Worm (Caenorhabditis elegans) whole organism, mixed stage, embryonic: Measurements from ENCODE around the gene thoc-1.

Experiments used
- blmp-1 ChIP-seq: fragments of 150-350 bp; optimal IDR thresholded peaks from 2 replicates; lab custom pipeline; 2014; ENCODE audit warnings: missing biosample characterization, missing genetic modification characterization
- elt-1 ChIP-seq: sonication (generic microtip); optimal IDR thresholded peaks from 2 replicates; lab custom pipeline; 2017; ENCODE audit warnings: missing genetic modification characterization, mild to moderate bottlenecking, missing compliant biosample characterization, antibody characterized with exemption, moderate library complexity, borderline replicate concordance; ENCODE audit not compliant: insufficient read depth
- lsy-2 ChIP-seq: fragments of 150-350 bp; optimal IDR thresholded peaks from 2 replicates; lab custom pipeline; 2014; ENCODE audit warnings: missing biosample characterization, missing genetic modification characterization
- mep-1 ChIP-seq: fragments of 150-350 bp; optimal IDR thresholded peaks from 2 replicates; lab custom pipeline; 2017; ENCODE audit warnings: missing biosample characterization, missing genetic modification reagents, missing genetic modification characterization, inconsistent platforms
- nhr-12 ChIP-seq: fragments of 150-350 bp; optimal IDR thresholded peaks from 2 replicates; lab custom pipeline; 2014; ENCODE audit warnings: missing biosample characterization, missing genetic modification characterization
- sptf-1 ChIP-seq: sonication (generic microtip); optimal IDR thresholded peaks from 2 replicates; lab custom pipeline; 2017; ENCODE audit warnings: mild to moderate bottlenecking, missing genetic modification characterization, moderate library complexity, missing compliant biosample characterization
- unc-62 ChIP-seq: fragments of 150-350 bp; optimal IDR thresholded peaks from 2 replicates; lab custom pipeline; 2014; ENCODE audit warnings: missing biosample characterization, missing genetic modification reagents, missing genetic modification characterization

DNA sequence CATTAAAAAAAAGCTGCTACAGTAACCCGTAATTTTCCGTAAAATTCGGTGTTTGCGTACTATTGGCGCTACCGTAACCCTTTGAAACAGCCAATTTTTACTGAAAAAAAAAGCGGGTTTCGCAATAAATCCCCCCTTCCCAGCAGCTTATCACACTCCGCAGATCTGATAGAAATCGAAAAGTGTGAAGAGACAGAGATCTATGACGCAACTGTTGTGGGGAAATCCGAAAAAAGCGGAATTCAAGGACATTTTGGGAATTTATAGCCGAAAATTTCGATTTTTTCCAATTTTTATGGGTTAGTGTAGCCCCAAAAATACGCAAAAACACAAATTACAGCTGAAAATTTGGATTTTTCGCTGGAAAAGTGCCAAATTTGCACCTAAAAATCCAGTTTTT, 20.0 kb downstream of the thoc-1 start:
- TF ChIP-seq blmp-1 (tag; lab: Kevin White, UChicago) (no peak), unc-62 (no peak), lsy-2 (tag; lab: Kevin White, UChicago) (no peak), elt-1 (tag; lab: Kevin White, UChicago) (peak; percentile 80), sptf-1 (tag; lab: Kevin White, UChicago) (no peak), nhr-12 (tag; lab: Kevin White, UChicago) (no peak), mep-1 (tag; lab: Kevin White, UChicago) (no peak)
